Fruit fly (Drosophila melanogaster) S2 (cell line): ENCODE measurements around the gene CG6149.

ENCODE experiments used
- CG8478 ChIP-seq: fragments of >200 bp; optimal IDR thresholded peaks from 2 replicates; lab custom pipeline; 2018
- CTCF ChIP-seq, 2 experiments: fragments of >200 bp; optimal IDR thresholded peaks; 2 replicates each; lab custom pipeline; 2018

CG6149 gene

dm6 chr3L:11435376-11435775 is at the start of gene CG6149:
TSS of gene CG6149 (minus strand) at chr3L:11435476.
- no peak for TF ChIP-seq CTCF (optimal IDR thresholded peaks at IDR 0.05; lab: Kevin White, UChicago)
- no peak for TF ChIP-seq CG8478

dm6 chr3L:11484483-11484882 is 49.2 kb upstream of the CG6149 start:
- TF ChIP-seq CTCF (optimal IDR thresholded peaks at IDR 0.05; lab: Kevin White, UChicago) (no peak), CG8478 (no peak)

- TF ChIP-seq CG8478, result no peak
- TF ChIP-seq CTCF (optimal IDR thresholded peaks at IDR 0.05; lab: Kevin White, UChicago), result no peak
Observed at dm6 chr3L:11483135-11483534, 47.9 kb upstream of the CG6149 start.

- no peak for TF ChIP-seq CG8478
- no peak for TF ChIP-seq CTCF (optimal IDR thresholded peaks at IDR 0.05; lab: Kevin White, UChicago)
Observed at dm6 chr3L:11480304-11480703, 45.0 kb upstream of the CG6149 start.

dm6 chr3L:11474658-11475057 is 39.4 kb upstream of the CG6149 start, which contains the start of gene Vha16-2:
TSS of gene Vha16-2 (plus strand) at chr3L:11474958.
- TF ChIP-seq CG8478 (no peak), CTCF (optimal IDR thresholded peaks at IDR 0.05; lab: Kevin White, UChicago) (no peak)

dm6 chr3L:11472991-11473390 is 37.7 kb upstream of the CG6149 start, which contains the start of gene Vha16-3:
TSS of gene Vha16-3 (plus strand) at chr3L:11473291.
- TF ChIP-seq CG8478 (no peak), CTCF (optimal IDR thresholded peaks at IDR 0.05; lab: Kevin White, UChicago) (no peak)

- TF ChIP-seq CG8478 (no peak), CTCF (optimal IDR thresholded peaks at IDR 0.05; lab: Kevin White, UChicago) (no peak)
Observed at dm6 chr3L:11472388-11472787, 37.1 kb upstream of the CG6149 start.

- TF ChIP-seq CG8478 (no peak), CTCF (optimal IDR thresholded peaks at IDR 0.05; lab: Kevin White, UChicago) (no peak)
Observed at dm6 chr3L:11466985-11467384, 31.7 kb upstream of the CG6149 start.

- TF ChIP-seq CTCF (optimal IDR thresholded peaks at IDR 0.05; lab: Kevin White, UChicago) (no peak), CG8478 (no peak)
Observed at dm6 chr3L:11465371-11465914, 30.2 kb upstream of the CG6149 start, which contains the start of gene Fum3. TSS of gene Fum3 (minus strand) at chr3L:11465864.

- TF ChIP-seq CG8478 (no peak), CTCF (optimal IDR thresholded peaks at IDR 0.05; lab: Kevin White, UChicago) (no peak)
Observed at dm6 chr3L:11458370-11458769, 23.1 kb upstream of the CG6149 start, which contains the start of the genes CG12289 and CG7551. TSS of gene CG12289 (minus strand) at chr3L:11458470. TSS of gene CG7551 (plus strand) at chr3L:11458490.

- TF ChIP-seq CTCF (optimal IDR thresholded peaks at IDR 0.05; lab: Kevin White, UChicago) (no peak), CG8478 (no peak)
Observed at dm6 chr3L:11454461-11454860, 19.2 kb upstream of the CG6149 start.

dm6 chr3L:11450535-11450934 is 15.3 kb upstream of the CG6149 start:
- TF ChIP-seq CTCF (optimal IDR thresholded peaks at IDR 0.05; lab: Kevin White, UChicago) (no peak), CG8478 (no peak)

- TF ChIP-seq CG8478 (no peak), CTCF (optimal IDR thresholded peaks at IDR 0.05; lab: Kevin White, UChicago) (no peak)
Observed at dm6 chr3L:11448935-11449334, 13.7 kb upstream of the CG6149 start.

dm6 chr3L:11448349-11448748 is 13.1 kb upstream of the CG6149 start:
- TF ChIP-seq CTCF (optimal IDR thresholded peaks at IDR 0.05; lab: Kevin White, UChicago) (no peak), CG8478 (no peak)

- TF ChIP-seq CTCF (optimal IDR thresholded peaks at IDR 0.05; lab: Kevin White, UChicago) (no peak), CG8478 (no peak)
Observed at dm6 chr3L:11447022-11447728, 11.9 kb upstream of the CG6149 start.

dm6 chr3L:11444861-11445260 is 9.6 kb upstream of the CG6149 start, which contains the start of gene CG7557:
TSS of gene CG7557 (plus strand) at chr3L:11445161.
- TF ChIP-seq CTCF (optimal IDR thresholded peaks at IDR 0.05; lab: Kevin White, UChicago), result no peak
- TF ChIP-seq CG8478, result no peak
